Worm (Caenorhabditis elegans): ENCODE measurements around the gene cyp-34A6.

cyp-34A6 gene

ce11 chrV:3985104-3985503 is 24.0 kb upstream of the cyp-34A6 start:
- no peak for TF ChIP-seq med-1 (GFP tag; optimal IDR thresholded peaks at IDR 0.05; ENCODE audit: insufficient read depth)
- no peak for TF ChIP-seq tab-1 (GFP tag; IDR thresholded peaks at IDR 0.05)
- TF ChIP-seq ztf-23 (GFP tag; IDR thresholded peaks at IDR 0.05): no peak
- no peak for TF ChIP-seq T22C8.4 (GFP tag; IDR thresholded peaks at IDR 0.05)

- no peak for TF ChIP-seq flt-1 (GFP tag; IDR thresholded peaks at IDR 0.05)
- no peak for TF ChIP-seq ref-1 (GFP tag; conservative IDR thresholded peaks at IDR 0.05)
- no peak for TF ChIP-seq T22C8.4 (GFP tag; IDR thresholded peaks at IDR 0.05)
- no peak for TF ChIP-seq ztf-23 (GFP tag; IDR thresholded peaks at IDR 0.05)
Measured at ce11 chrV:3984178-3984577, 23.0 kb upstream of the cyp-34A6 start, which contains the start of gene nlp-29. Gene nlp-29 (plus strand): TSS chrV:3984425.

DNA sequence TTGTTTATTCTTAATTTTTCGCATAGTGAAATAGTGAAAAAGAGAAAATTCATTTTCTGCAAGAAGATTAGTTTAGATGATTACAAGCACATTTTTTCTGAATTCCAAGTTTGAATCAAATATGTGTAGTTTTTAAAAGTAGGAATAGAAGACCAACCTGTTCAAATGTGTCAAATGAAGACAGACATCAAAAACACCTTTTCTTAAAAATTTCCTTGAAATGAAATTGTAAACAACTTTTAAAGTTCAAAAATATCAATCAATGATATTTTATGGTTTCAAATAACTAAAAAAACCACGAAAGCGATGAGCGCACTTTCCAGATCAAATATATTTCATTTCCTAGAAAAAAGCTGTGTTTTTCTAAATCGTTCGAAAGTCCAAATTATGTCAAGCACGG is 20.5 kb upstream of the cyp-34A6 start, which contains the start of gene nlp-30:
TSS of gene nlp-30 (plus strand) at position 301 of the 400 bp plus-strand sequence.
- no peak for TF ChIP-seq ref-1 (GFP tag; conservative IDR thresholded peaks at IDR 0.05)
- no peak for TF ChIP-seq tab-1 (GFP tag; IDR thresholded peaks at IDR 0.05)

DNA sequence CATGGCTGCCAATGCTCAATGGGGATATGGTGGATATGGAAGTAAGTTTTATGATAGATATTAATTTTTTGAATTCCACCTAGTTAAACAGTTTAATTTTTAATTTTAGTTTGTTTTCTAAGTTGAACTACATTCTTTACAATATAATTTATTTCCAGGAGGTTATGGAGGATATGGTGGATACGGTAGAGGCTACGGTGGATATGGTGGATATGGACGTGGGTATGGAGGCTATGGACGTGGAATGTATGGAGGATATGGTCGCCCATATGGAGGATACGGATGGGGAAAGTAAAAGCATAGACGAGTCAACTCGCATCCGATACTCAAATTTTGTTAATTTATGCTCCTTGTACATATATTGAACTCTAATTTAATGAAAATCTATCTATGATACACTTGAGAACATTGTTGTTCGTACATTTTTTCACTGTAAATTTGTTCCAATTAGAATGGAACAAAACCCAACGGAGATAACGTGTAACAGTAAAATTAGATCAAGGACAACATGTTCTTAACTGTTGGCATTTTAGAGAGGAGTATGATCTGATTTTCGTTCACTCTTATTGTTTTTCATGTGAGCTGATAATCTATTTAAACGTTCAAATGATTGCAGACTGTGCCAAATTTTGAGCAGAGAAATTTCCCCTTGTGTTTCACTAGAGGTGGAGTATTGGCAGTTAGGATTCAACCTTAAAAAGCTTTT is 19.2 kb upstream of the cyp-34A6 start:
- TF ChIP-seq klf-2 (GFP tag; conservative IDR thresholded peaks at IDR 0.05) (no peak), cog-1 (tag; optimal IDR thresholded peaks at IDR 0.05) (no peak), T22C8.4 (GFP tag; IDR thresholded peaks at IDR 0.05) (no peak), ztf-29 (GFP tag; IDR thresholded peaks at IDR 0.05) (no peak), ztf-23 (GFP tag; IDR thresholded peaks at IDR 0.05) (no peak), ref-1 (GFP tag; conservative IDR thresholded peaks at IDR 0.05) (no peak), med-1 (GFP tag; optimal IDR thresholded peaks at IDR 0.05; ENCODE audit: insufficient read depth) (no peak), tab-1 (GFP tag; IDR thresholded peaks at IDR 0.05) (no peak), flt-1 (GFP tag; IDR thresholded peaks at IDR 0.05) (no peak)

- TF ChIP-seq flt-1 (GFP tag; IDR thresholded peaks at IDR 0.05) (no peak), med-1 (GFP tag; optimal IDR thresholded peaks at IDR 0.05; ENCODE audit: insufficient read depth) (no peak), tab-1 (GFP tag; IDR thresholded peaks at IDR 0.05) (no peak), ztf-23 (GFP tag; IDR thresholded peaks at IDR 0.05) (no peak), ref-1 (GFP tag; conservative IDR thresholded peaks at IDR 0.05) (no peak)
Measured at ce11 chrV:3979819-3980218, 18.7 kb upstream of the cyp-34A6 start, which contains the start of gene nlp-31. Gene nlp-31 (plus strand): TSS chrV:3980055.

- no peak for TF ChIP-seq ref-1 (GFP tag; conservative IDR thresholded peaks at IDR 0.05)
- no peak for TF ChIP-seq med-1 (GFP tag; optimal IDR thresholded peaks at IDR 0.05; ENCODE audit: insufficient read depth)
- no peak for TF ChIP-seq klf-2 (GFP tag; conservative IDR thresholded peaks at IDR 0.05)
- TF ChIP-seq ztf-29 (GFP tag; IDR thresholded peaks at IDR 0.05): no peak
- no peak for TF ChIP-seq T22C8.4 (GFP tag; IDR thresholded peaks at IDR 0.05)
- no peak for TF ChIP-seq ztf-23 (GFP tag; IDR thresholded peaks at IDR 0.05)
- no peak for TF ChIP-seq cog-1 (tag; optimal IDR thresholded peaks at IDR 0.05)
- TF ChIP-seq flt-1 (GFP tag; IDR thresholded peaks at IDR 0.05): no peak
- no peak for TF ChIP-seq tab-1 (GFP tag; IDR thresholded peaks at IDR 0.05)
Measured at ce11 chrV:3979053-3979452, 17.9 kb upstream of the cyp-34A6 start, which contains the start of gene nlp-34. Gene nlp-34 (minus strand): TSS chrV:3979134.

ce11 chrV:3976964-3977363 is 15.8 kb upstream of the cyp-34A6 start, which contains the start of gene str-83:
Gene str-83 (plus strand): TSS chrV:3977264.
- TF ChIP-seq med-1 (GFP tag; optimal IDR thresholded peaks at IDR 0.05; ENCODE audit: insufficient read depth) (no peak), ref-1 (GFP tag; conservative IDR thresholded peaks at IDR 0.05) (no peak), ztf-23 (GFP tag; IDR thresholded peaks at IDR 0.05) (no peak), flt-1 (GFP tag; IDR thresholded peaks at IDR 0.05) (no peak), klf-2 (GFP tag; conservative IDR thresholded peaks at IDR 0.05) (no peak), ztf-29 (GFP tag; IDR thresholded peaks at IDR 0.05) (no peak), tab-1 (GFP tag; IDR thresholded peaks at IDR 0.05) (no peak), T22C8.4 (GFP tag; IDR thresholded peaks at IDR 0.05) (no peak), cog-1 (tag; optimal IDR thresholded peaks at IDR 0.05) (no peak)

DNA sequence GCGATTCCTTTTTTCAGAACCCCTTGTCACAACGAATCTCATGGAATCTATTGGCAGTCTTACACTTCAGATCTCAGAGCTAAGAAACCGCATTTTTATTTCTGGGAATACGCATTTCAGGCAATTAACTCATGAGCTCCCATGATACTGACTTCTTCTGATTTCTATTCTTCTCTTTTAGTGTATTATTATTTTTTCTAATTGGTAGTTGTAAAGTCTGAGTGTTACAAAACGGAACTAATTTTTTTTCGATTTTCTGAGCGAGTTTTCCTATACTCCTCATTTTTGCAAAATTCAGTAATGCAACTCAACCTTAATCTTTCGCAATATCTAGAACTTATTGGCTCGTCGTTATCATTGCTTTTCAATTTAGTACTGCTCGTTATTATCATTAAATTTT is 13.2 kb upstream of the cyp-34A6 start, which contains the start of gene str-82:
TSS of gene str-82 (plus strand) at position 301 of the 400 bp plus-strand sequence.
- TF ChIP-seq cog-1 (tag; optimal IDR thresholded peaks at IDR 0.05) (no peak), ztf-23 (GFP tag; IDR thresholded peaks at IDR 0.05) (no peak), ref-1 (GFP tag; conservative IDR thresholded peaks at IDR 0.05) (no peak), ztf-29 (GFP tag; IDR thresholded peaks at IDR 0.05) (no peak), T22C8.4 (GFP tag; IDR thresholded peaks at IDR 0.05) (no peak), tab-1 (GFP tag; IDR thresholded peaks at IDR 0.05) (no peak), klf-2 (GFP tag; conservative IDR thresholded peaks at IDR 0.05) (no peak), flt-1 (GFP tag; IDR thresholded peaks at IDR 0.05) (no peak), med-1 (GFP tag; optimal IDR thresholded peaks at IDR 0.05; ENCODE audit: insufficient read depth) (no peak)

ce11 chrV:3972846-3973245 is 11.7 kb upstream of the cyp-34A6 start, which contains the start of gene cyp-34A10:
Gene cyp-34A10 (minus strand): TSS chrV:3972991.
- TF ChIP-seq ztf-23 (GFP tag; IDR thresholded peaks at IDR 0.05) (no peak), T22C8.4 (GFP tag; IDR thresholded peaks at IDR 0.05) (no peak)

ce11 chrV:3970410-3970809 is 9.3 kb upstream of the cyp-34A6 start, which contains the start of gene cyp-34A9:
Gene cyp-34A9 (minus strand): TSS chrV:3970540.
- TF ChIP-seq ref-1 (GFP tag; conservative IDR thresholded peaks at IDR 0.05): no peak
- TF ChIP-seq ztf-23 (GFP tag; IDR thresholded peaks at IDR 0.05): no peak
- TF ChIP-seq cog-1 (tag; optimal IDR thresholded peaks at IDR 0.05): no peak
- TF ChIP-seq T22C8.4 (GFP tag; IDR thresholded peaks at IDR 0.05): no peak
- no peak for TF ChIP-seq flt-1 (GFP tag; IDR thresholded peaks at IDR 0.05)
- no peak for TF ChIP-seq ztf-29 (GFP tag; IDR thresholded peaks at IDR 0.05)

All from whole organism, midembryonic.